Fruit fly (Drosophila melanogaster) whole organism, adult: ENCODE measurements around the gene CG14079.

Source experiments
- CG1620 ChIP-seq: fragments of 200-800 bp; sonication (Bioruptor generic); optimal IDR thresholded peaks from 2 replicates; lab custom pipeline; 2016; ENCODE audit warnings: missing biosample characterization, missing genetic modification characterization
- CG7045 ChIP-seq: fragments of 200-800 bp; sonication (Bioruptor generic); optimal IDR thresholded peaks from 2 replicates; lab custom pipeline; 2017; ENCODE audit warnings: missing biosample characterization, mild to moderate bottlenecking, missing genetic modification characterization
- ovo ChIP-seq: fragments of 200-800 bp; sonication (Bioruptor generic); optimal IDR thresholded peaks from 2 replicates; lab custom pipeline; 2016; ENCODE audit warnings: missing biosample characterization, missing genetic modification characterization
- tj ChIP-seq: fragments of 200-800 bp; sonication (Bioruptor generic); optimal IDR thresholded peaks from 3 replicates; lab custom pipeline; 2017; ENCODE audit warnings: missing biosample characterization, mild to moderate bottlenecking, missing genetic modification characterization, moderate library complexity
- toe ChIP-seq: fragments of 200-800 bp; sonication (Bioruptor generic); optimal IDR thresholded peaks from 2 replicates; lab custom pipeline; 2016; ENCODE audit warnings: missing biosample characterization, missing genetic modification characterization

- TF ChIP-seq ovo (GFP tag; lab: Kevin White, UChicago), result no peak
- no peak for TF ChIP-seq toe (GFP tag; lab: Kevin White, UChicago)
- no peak for TF ChIP-seq tj
- TF ChIP-seq CG7045 (GFP tag; lab: Kevin White, UChicago), result no peak
- no peak for TF ChIP-seq CG1620 (GFP tag; lab: Kevin White, UChicago)
Measured at dm6 chr3L:19075976-19076375, 21.8 kb upstream of the CG14079 start.
